Fruit fly (Drosophila melanogaster): ENCODE results near the gene hay.

The hay gene

DNA sequence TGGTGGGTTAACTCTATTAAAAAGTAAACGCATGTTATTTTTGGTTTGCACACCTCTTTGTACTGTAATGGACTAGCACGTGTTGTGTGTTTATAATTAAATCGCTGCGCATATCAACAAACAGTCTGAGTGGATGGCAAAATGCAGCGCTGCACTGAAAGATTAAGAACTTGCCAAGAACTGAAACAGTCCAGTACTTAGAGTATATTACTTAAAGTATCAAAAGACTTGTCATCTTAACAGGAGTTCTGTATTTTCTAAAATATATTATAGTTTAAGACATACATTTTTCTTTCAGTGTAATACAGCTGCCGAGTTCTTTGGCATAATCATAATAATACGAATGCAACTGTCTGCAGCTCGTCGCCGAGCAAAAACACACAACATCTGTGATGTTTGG, 17.6 kb downstream of the hay start (continued):
- peak; percentile 69 for TF ChIP-seq CG8119 (GFP tag; IDR thresholded peaks at IDR 0.05)
- TF ChIP-seq CG32006 (GFP tag; optimal IDR thresholded peaks at IDR 0.05): peak; percentile 50
- TF ChIP-seq CG4318 (GFP tag; optimal IDR thresholded peaks at IDR 0.05): no peak
- TF ChIP-seq Ets21C (GFP tag; optimal IDR thresholded peaks at IDR 0.05): no peak
- peak; percentile 32 for TF ChIP-seq topi (GFP tag; optimal IDR thresholded peaks at IDR 0.05)

DNA sequence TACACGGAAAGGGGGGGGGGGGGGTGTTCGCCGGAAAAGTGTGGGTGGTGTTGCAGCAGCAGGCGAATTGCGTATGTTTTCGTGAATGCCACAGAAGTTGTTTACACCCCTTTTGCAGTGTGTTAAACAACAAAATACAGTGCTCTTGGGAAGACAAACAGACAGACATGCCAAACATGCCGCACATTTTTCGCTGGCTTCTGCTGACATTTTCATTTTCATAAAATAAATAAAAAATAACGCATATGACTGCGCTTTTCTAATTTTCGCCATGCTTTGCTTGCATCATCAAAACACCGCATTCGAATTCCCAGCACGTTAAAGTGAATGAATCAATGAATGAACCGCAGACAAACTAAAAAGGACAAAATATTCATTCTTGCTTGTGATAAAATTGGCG, 20.4 kb downstream of the hay start:
- TF ChIP-seq CG31627 (GFP tag; optimal IDR thresholded peaks at IDR 0.05): no peak
- TF ChIP-seq achi (GFP tag; optimal IDR thresholded peaks at IDR 0.05): no peak
- no peak for TF ChIP-seq Sox14 (GFP tag; optimal IDR thresholded peaks at IDR 0.05)
- no peak for TF ChIP-seq net (GFP tag; optimal IDR thresholded peaks at IDR 0.05)
- TF ChIP-seq CG16779 (tag; optimal IDR thresholded peaks at IDR 0.05): no peak
- no peak for TF ChIP-seq CG10631 (GFP tag; optimal IDR thresholded peaks at IDR 0.05)

dm6 chr3L:10652487-10652886, 21.6 kb downstream of the hay start:
- TF ChIP-seq Ets21C (GFP tag; optimal IDR thresholded peaks at IDR 0.05): no peak
- TF ChIP-seq Sox15 (GFP tag; optimal IDR thresholded peaks at IDR 0.05): no peak
- TF ChIP-seq CG34406 (GFP tag; optimal IDR thresholded peaks at IDR 0.05): no peak
- no peak for TF ChIP-seq CG8632 (GFP tag; optimal IDR thresholded peaks at IDR 0.05)
- TF ChIP-seq CG6163 (GFP tag; IDR thresholded peaks at IDR 0.05): peak; percentile 27; the same call in 2 of the 3 replicates
- TF ChIP-seq Sox14 (GFP tag; optimal IDR thresholded peaks at IDR 0.05): peak; percentile 64
- peak; percentile 2 for TF ChIP-seq CG10669 (GFP tag; optimal IDR thresholded peaks at IDR 0.05)
- TF ChIP-seq Hr38 (GFP tag; optimal IDR thresholded peaks at IDR 0.05): no peak
- no peak for TF ChIP-seq CG9139 (GFP tag; optimal IDR thresholded peaks at IDR 0.05)
- 0 out of 3 replicates have a peak, but pooled peaks have one; percentile 6 for TF ChIP-seq eg (GFP tag; IDR thresholded peaks at IDR 0.05)

DNA sequence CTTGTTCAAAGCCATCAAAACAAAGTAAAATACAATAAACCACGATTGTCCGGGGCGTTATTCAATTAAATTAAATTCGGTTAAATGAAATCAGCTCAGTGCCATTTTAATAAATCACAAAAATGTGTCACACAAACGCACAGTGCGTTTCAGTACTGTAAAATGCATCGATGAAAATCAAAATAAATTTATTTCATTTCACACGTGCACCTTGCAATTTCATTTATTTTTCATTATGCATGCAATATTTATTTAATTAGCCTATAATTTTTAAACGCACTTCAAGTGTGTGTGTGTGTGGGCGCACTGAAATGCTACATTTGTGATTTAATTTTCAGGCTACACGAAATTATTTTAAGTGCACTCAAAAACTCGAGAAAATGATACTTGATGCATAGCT, 23.6 kb downstream of the hay start:
- peak; percentile 29 for TF ChIP-seq Eip78C (GFP tag)
- TF ChIP-seq fkh (GFP tag; optimal IDR thresholded peaks at IDR 0.05): no peak
- TF ChIP-seq svp (GFP tag): peak; percentile 38
- TF ChIP-seq CG6163 (GFP tag; IDR thresholded peaks at IDR 0.05): 0 out of 3 replicates have a peak, but pooled peaks have one; percentile 10
- TF ChIP-seq Smox (GFP tag; optimal IDR thresholded peaks at IDR 0.05): no peak
- TF ChIP-seq fd85E (GFP tag; optimal IDR thresholded peaks at IDR 0.05): no peak
- TF ChIP-seq dsx (GFP tag; optimal IDR thresholded peaks at IDR 0.05; ENCODE audit: poor library complexity, severe bottlenecking): no peak
- TF ChIP-seq CG9139 (GFP tag; optimal IDR thresholded peaks at IDR 0.05): no peak
- TF ChIP-seq CG31627 (GFP tag; optimal IDR thresholded peaks at IDR 0.05): peak; percentile 8
- peak; percentile 9 for TF ChIP-seq CG32006 (GFP tag; optimal IDR thresholded peaks at IDR 0.05)

DNA sequence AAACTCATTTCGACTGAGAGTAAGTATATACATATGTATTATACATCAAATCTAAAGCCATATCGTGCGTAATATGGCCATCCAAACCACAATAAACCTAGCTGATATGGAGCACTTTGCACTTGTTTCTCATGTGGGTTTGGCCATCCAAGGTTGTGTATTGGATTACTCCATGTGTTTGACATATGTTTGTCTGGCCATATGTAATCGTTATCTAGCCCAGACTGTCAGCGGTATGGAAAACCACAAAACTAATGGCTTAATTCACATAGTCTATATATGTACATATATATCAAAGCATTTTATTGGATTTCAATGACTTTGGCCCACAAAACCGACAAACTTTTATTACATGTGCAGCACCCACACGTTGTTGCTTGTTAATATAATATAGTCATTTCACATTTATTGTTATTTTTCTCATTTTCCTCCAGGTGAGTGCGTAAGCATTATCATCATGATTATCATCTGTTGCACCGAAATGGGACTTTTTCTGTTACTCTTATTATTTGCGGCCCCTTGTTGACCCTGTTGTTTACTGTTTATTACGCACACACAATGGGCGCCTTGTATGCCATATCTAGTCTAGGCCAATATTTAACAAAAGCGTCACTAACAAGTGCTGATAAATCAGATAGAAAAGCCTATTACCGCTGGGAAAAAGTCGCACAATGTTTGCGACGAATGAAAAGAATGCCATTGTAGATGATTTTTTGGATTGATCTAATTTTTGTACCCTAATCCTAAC, 25.7 kb downstream of the hay start:
- TF ChIP-seq vri (GFP tag; optimal IDR thresholded peaks at IDR 0.05) (peak; percentile 11), Lpt (GFP tag; optimal IDR thresholded peaks at IDR 0.05) (no peak), CG6792 (GFP tag; optimal IDR thresholded peaks at IDR 0.05) (peak; percentile 38), CG9139 (GFP tag; optimal IDR thresholded peaks at IDR 0.05) (peak; percentile 47), CG10669 (GFP tag; optimal IDR thresholded peaks at IDR 0.05) (peak; percentile 64), fd85E (GFP tag; optimal IDR thresholded peaks at IDR 0.05) (no peak), CG16779 (tag; optimal IDR thresholded peaks at IDR 0.05) (no peak), Gug (GFP tag; IDR thresholded peaks at IDR 0.05) (no peak), OdsH (GFP tag; optimal IDR thresholded peaks at IDR 0.05) (peak; percentile 62), CG7368 (GFP tag; optimal IDR thresholded peaks at IDR 0.05) (peak; percentile 53), Smox (GFP tag; optimal IDR thresholded peaks at IDR 0.05) (peak; percentile 18), acj6 (GFP tag; optimal IDR thresholded peaks at IDR 0.05) (peak; percentile 53), salr (GFP tag; optimal IDR thresholded peaks at IDR 0.05) (peak in 1 of 2 experiments; percentile 26), achi (GFP tag; optimal IDR thresholded peaks at IDR 0.05) (peak; percentile 47), CG6808 (GFP tag; optimal IDR thresholded peaks at IDR 0.05) (peak; percentile 35), CG1621 (tag; optimal IDR thresholded peaks at IDR 0.05) (peak; percentile 53), CG34406 (GFP tag; optimal IDR thresholded peaks at IDR 0.05) (peak; percentile 23), CG6163 (GFP tag; IDR thresholded peaks at IDR 0.05) (peak; percentile 71), Ets21C (GFP tag; optimal IDR thresholded peaks at IDR 0.05) (no peak), CG8319 (GFP tag; optimal IDR thresholded peaks at IDR 0.05) (no peak), CG8119 (GFP tag; IDR thresholded peaks at IDR 0.05) (no peak), CG8632 (GFP tag; optimal IDR thresholded peaks at IDR 0.05) (peak; percentile 56), pdm3 (GFP tag; optimal IDR thresholded peaks at IDR 0.05) (peak; percentile 48), spab (GFP tag; optimal IDR thresholded peaks at IDR 0.05) (peak; percentile 51), CG10631 (GFP tag; optimal IDR thresholded peaks at IDR 0.05) (peak; percentile 62), Hr38 (GFP tag; optimal IDR thresholded peaks at IDR 0.05) (no peak), CG11902 (GFP tag; optimal IDR thresholded peaks at IDR 0.05) (no peak), svp (GFP tag) (peak; percentile 71), CG15336 (GFP tag; IDR thresholded peaks at IDR 0.05) (no peak), Eip75B (GFP tag; optimal IDR thresholded peaks at IDR 0.05) (peak; percentile 48)
